Worm (Caenorhabditis elegans): ENCODE results near the gene R09E10.8.

ce11 chrIV:10281482-10281881 lies 28.7 kb downstream of the R09E10.8 start, which contains the start of gene thk-1:
- no peak for TF ChIP-seq T22C8.4 (GFP tag; IDR thresholded peaks at IDR 0.05)
- no peak for TF ChIP-seq ref-1 (GFP tag; conservative IDR thresholded peaks at IDR 0.05)
- TF ChIP-seq med-1 (GFP tag; optimal IDR thresholded peaks at IDR 0.05; ENCODE audit: insufficient read depth): no peak
